Fruit fly (Drosophila melanogaster) whole organism, embryonic: ENCODE data around the gene CG13113.
A peak's percentile ranks its signal among the peaks of the same experiment; 100 is the strongest.

ENCODE experiments used
- Atf3 ChIP-seq: fragments of 200-800 bp; sonication (Bioruptor generic); optimal IDR thresholded peaks from 3 replicates; lab custom pipeline; 2016; ENCODE audit warnings: missing biosample characterization, missing genetic modification characterization
- CG10209 ChIP-seq: fragments of 200-800 bp; sonication (Bioruptor generic); optimal IDR thresholded peaks from 3 replicates; lab custom pipeline; 2017; ENCODE audit warnings: missing biosample characterization, mild to moderate bottlenecking, missing genetic modification characterization, missing genetic modification reagents
- CG1024 ChIP-seq: fragments of 200-800 bp; sonication (Bioruptor generic); IDR thresholded peaks from 2 replicates; pipeline ENCODE4 v1.3.6; 2022; ENCODE audit warnings: missing biosample characterization, missing genetic modification characterization
- CG11093 ChIP-seq: fragments of 200-800 bp; sonication (Bioruptor generic); IDR thresholded peaks from 3 replicates; pipeline ENCODE4 v1.3.6; 2022; ENCODE audit warnings: missing biosample characterization, missing genetic modification characterization
- CG12769 ChIP-seq: fragments of 200-800 bp; sonication (Bioruptor generic); optimal IDR thresholded peaks from 2 replicates; lab custom pipeline; 2019; ENCODE audit warnings: missing biosample characterization, mild to moderate bottlenecking, missing genetic modification characterization, moderate library complexity
- CG13296 ChIP-seq: fragments of 200-800 bp; sonication (Bioruptor generic); optimal IDR thresholded peaks from 3 replicates; lab custom pipeline; 2018; ENCODE audit warnings: missing biosample characterization, mild to moderate bottlenecking, missing genetic modification characterization
- CG13775 ChIP-seq: fragments of 200-800 bp; sonication (Bioruptor generic); optimal IDR thresholded peaks from 3 replicates; lab custom pipeline; 2017; ENCODE audit warnings: missing biosample characterization, mild to moderate bottlenecking, missing genetic modification characterization
- CG14050 ChIP-seq: fragments of 200-800 bp; sonication (Bioruptor generic); IDR thresholded peaks from 3 replicates; pipeline ENCODE4 v1.3.6; 2022; ENCODE audit warnings: missing biosample characterization, missing genetic modification characterization
- CG18599 ChIP-seq: fragments of 200-800 bp; sonication (Bioruptor generic); optimal IDR thresholded peaks from 3 replicates; lab custom pipeline; 2017; ENCODE audit warnings: missing biosample characterization, missing genetic modification characterization, mild to moderate bottlenecking, moderate library complexity, missing genetic modification reagents
- CG2712 ChIP-seq: fragments of 200-800 bp; optimal IDR thresholded peaks from 3 replicates; lab custom pipeline; 2019; ENCODE audit warnings: missing biosample characterization, mild to moderate bottlenecking, missing genetic modification characterization, moderate library complexity
- CG30403 ChIP-seq: fragments of 200-800 bp; sonication (Bioruptor generic); optimal IDR thresholded peaks from 3 replicates; lab custom pipeline; 2016; ENCODE audit warnings: missing biosample characterization, missing genetic modification characterization
- CG33557 ChIP-seq: fragments of 200-800 bp; sonication (Bioruptor generic); optimal IDR thresholded peaks from 2 replicates; lab custom pipeline; 2019; ENCODE audit warnings: missing biosample characterization, mild to moderate bottlenecking, missing genetic modification characterization, moderate library complexity
- CG3726 ChIP-seq: fragments of 200-800 bp; sonication (Bioruptor generic); IDR thresholded peaks from 3 replicates; pipeline ENCODE4, ENCODE4 v1.3.6; 2022; ENCODE audit warnings: missing biosample characterization, missing genetic modification characterization
- CG3847 ChIP-seq: fragments of 200-800 bp; sonication (Bioruptor generic); IDR thresholded peaks from 2 replicates; pipeline ENCODE4 v1.3.6; 2022; ENCODE audit warnings: missing biosample characterization, missing genetic modification characterization
- CG4328 ChIP-seq: fragments of 200-800 bp; sonication (Bioruptor generic); optimal IDR thresholded peaks from 3 replicates; lab custom pipeline; 2017; ENCODE audit warnings: missing biosample characterization, missing genetic modification reagents, missing genetic modification characterization
- CG5180 ChIP-seq: fragments of 200-800 bp; sonication (Bioruptor generic); optimal IDR thresholded peaks from 3 replicates; lab custom pipeline; 2017; ENCODE audit warnings: missing biosample characterization, missing genetic modification characterization, mild to moderate bottlenecking, moderate library complexity, missing genetic modification reagents
- CG5953 ChIP-seq: fragments of 200-800 bp; sonication (Bioruptor generic); IDR thresholded peaks from 2 replicates; pipeline ENCODE4 v1.3.6; 2022; ENCODE audit warnings: missing biosample characterization, missing genetic modification characterization
- CG8359 ChIP-seq: fragments of 200-800 bp; sonication (Bioruptor generic); optimal IDR thresholded peaks from 2 replicates; lab custom pipeline; 2017; ENCODE audit warnings: missing biosample characterization, mild to moderate bottlenecking, missing genetic modification characterization, borderline replicate concordance
- CG9727 ChIP-seq: fragments of 200-800 bp; sonication (Bioruptor generic); optimal IDR thresholded peaks from 3 replicates; lab custom pipeline; 2017; ENCODE audit warnings: missing biosample characterization, mild to moderate bottlenecking, missing genetic modification characterization
- CG9817 ChIP-seq: fragments of 200-800 bp; sonication (Bioruptor generic); optimal IDR thresholded peaks from 2 replicates; lab custom pipeline; 2018; ENCODE audit warnings: missing biosample characterization, mild to moderate bottlenecking, missing genetic modification characterization, moderate library complexity
- CHES-1-like ChIP-seq: fragments of 200-800 bp; sonication (Bioruptor generic); optimal IDR thresholded peaks from 2 replicates; lab custom pipeline; 2016; ENCODE audit warnings: missing biosample characterization, missing genetic modification characterization
- CrebB ChIP-seq: fragments of 200-800 bp; sonication (Bioruptor generic); optimal IDR thresholded peaks from 3 replicates; lab custom pipeline; 2018; ENCODE audit warnings: missing biosample characterization, mild to moderate bottlenecking, missing genetic modification characterization
- Dek ChIP-seq: fragments of 200-800 bp; sonication (Bioruptor generic); optimal IDR thresholded peaks from 3 replicates; lab custom pipeline; 2019; ENCODE audit warnings: missing biosample characterization, mild to moderate bottlenecking, missing genetic modification characterization, moderate library complexity
- Gsc ChIP-seq: fragments of 200-800 bp; sonication (Bioruptor generic); IDR thresholded peaks from 2 replicates; pipeline ENCODE4 v1.3.6; 2022; ENCODE audit warnings: missing biosample characterization, missing genetic modification characterization
- HLH54F ChIP-seq: fragments of 200-800 bp; sonication (Bioruptor generic); optimal IDR thresholded peaks from 3 replicates; lab custom pipeline; 2016; ENCODE audit warnings: missing biosample characterization, missing genetic modification characterization
- Hr39 ChIP-seq: fragments of >200 bp; optimal IDR thresholded peaks from 2 replicates; lab custom pipeline; 2017
- Mad ChIP-seq: fragments of 200-800 bp; sonication (Bioruptor generic); optimal IDR thresholded peaks from 2 replicates; lab custom pipeline; 2016; ENCODE audit warnings: missing biosample characterization, missing genetic modification characterization
- Nf-YA ChIP-seq: fragments of 200-800 bp; sonication (Bioruptor generic); IDR thresholded peaks from 2 replicates; pipeline ENCODE4 v1.3.6; 2022; ENCODE audit warnings: missing biosample characterization, missing genetic modification characterization
- Nf-YC ChIP-seq: fragments of 200-800 bp; optimal IDR thresholded peaks from 3 replicates; lab custom pipeline; 2019; ENCODE audit warnings: missing biosample characterization, mild to moderate bottlenecking, missing genetic modification characterization, moderate library complexity
- NfI ChIP-seq: fragments of 200-800 bp; sonication (Bioruptor generic); optimal IDR thresholded peaks from 3 replicates; lab custom pipeline; 2018; ENCODE audit warnings: missing biosample characterization, mild to moderate bottlenecking, missing genetic modification characterization, moderate library complexity
- Opbp ChIP-seq: fragments of 200-800 bp; sonication (Bioruptor generic); IDR thresholded peaks from 3 replicates; pipeline ENCODE4 v1.3.6; 2022; ENCODE audit warnings: missing biosample characterization, missing genetic modification characterization; ENCODE audit not compliant: partially characterized antibody
- Rfx ChIP-seq: fragments of 200-800 bp; sonication (Bioruptor generic); IDR thresholded peaks from 2 replicates; pipeline ENCODE4 v1.3.6; 2022; ENCODE audit warnings: missing biosample characterization, missing genetic modification characterization
- Scr ChIP-seq: fragments of 200-800 bp; sonication (Bioruptor generic); IDR thresholded peaks from 2 replicates; pipeline ENCODE4 v1.3.6; 2022; ENCODE audit warnings: missing biosample characterization, missing genetic modification characterization; ENCODE audit not compliant: partially characterized antibody
- ap ChIP-seq: fragments of 200-800 bp; sonication (Bioruptor generic); IDR thresholded peaks from 2 replicates; pipeline ENCODE4 v1.3.6; 2022; ENCODE audit warnings: missing biosample characterization, missing genetic modification characterization
- az2 ChIP-seq: fragments of 200-800 bp; sonication (Bioruptor generic); optimal IDR thresholded peaks from 3 replicates; lab custom pipeline; 2016; ENCODE audit warnings: missing biosample characterization, missing genetic modification characterization
- bigmax ChIP-seq: fragments of 200-800 bp; sonication (Bioruptor generic); optimal IDR thresholded peaks from 2 replicates; lab custom pipeline; 2018; ENCODE audit warnings: missing biosample characterization, mild to moderate bottlenecking, missing genetic modification characterization
- caup ChIP-seq: fragments of 200-800 bp; sonication (Bioruptor generic); optimal IDR thresholded peaks from 3 replicates; lab custom pipeline; 2017; ENCODE audit warnings: missing biosample characterization, mild to moderate bottlenecking, missing genetic modification characterization, moderate library complexity; ENCODE audit not compliant: severe bottlenecking
- chn ChIP-seq: fragments of 200-800 bp; sonication (Bioruptor generic); optimal IDR thresholded peaks from 2 replicates; lab custom pipeline; 2016; ENCODE audit warnings: missing biosample characterization, missing genetic modification characterization
- dati ChIP-seq: fragments of 200-800 bp; sonication (Bioruptor generic); IDR thresholded peaks from 2 replicates; pipeline ENCODE4 v1.3.6; 2022; ENCODE audit warnings: missing biosample characterization, missing genetic modification characterization
- ftz-f1 ChIP-seq: fragments of 200-800 bp; sonication (Bioruptor generic); optimal IDR thresholded peaks from 2 replicates; lab custom pipeline; 2016; ENCODE audit warnings: missing biosample characterization, missing genetic modification characterization
- gce ChIP-seq: fragments of 200-800 bp; sonication (Bioruptor generic); IDR thresholded peaks from 3 replicates; pipeline ENCODE4 v1.3.6; 2022; ENCODE audit warnings: missing biosample characterization, missing genetic modification characterization
- gcm2 ChIP-seq: fragments of 200-800 bp; sonication (Bioruptor generic); optimal IDR thresholded peaks from 2 replicates; lab custom pipeline; 2016; ENCODE audit warnings: missing biosample characterization, missing genetic modification characterization
- grau ChIP-seq: fragments of 200-800 bp; optimal IDR thresholded peaks from 3 replicates; lab custom pipeline; 2019; ENCODE audit warnings: missing biosample characterization, mild to moderate bottlenecking, missing genetic modification characterization, moderate library complexity
- ken ChIP-seq: fragments of 200-800 bp; sonication (Bioruptor generic); IDR thresholded peaks from 3 replicates; pipeline ENCODE4 v1.3.6; 2022; ENCODE audit warnings: missing biosample characterization, missing genetic modification characterization
- klu ChIP-seq: fragments of 200-800 bp; sonication (Bioruptor generic); IDR thresholded peaks from 2 replicates; pipeline ENCODE4 v1.3.6; 2022; ENCODE audit warnings: missing biosample characterization, missing genetic modification characterization
- nom ChIP-seq: fragments of 200-800 bp; sonication (Bioruptor generic); optimal IDR thresholded peaks from 2 replicates; lab custom pipeline; 2017; ENCODE audit warnings: missing biosample characterization, missing genetic modification characterization, mild to moderate bottlenecking, moderate library complexity, missing genetic modification reagents
- onecut ChIP-seq: fragments of 200-800 bp; sonication (Bioruptor generic); IDR thresholded peaks from 2 replicates; pipeline ENCODE4 v1.3.6; 2022; ENCODE audit warnings: missing biosample characterization, missing genetic modification characterization
- pita ChIP-seq: fragments of 200-800 bp; sonication (Bioruptor generic); optimal IDR thresholded peaks from 2 replicates; lab custom pipeline; 2017; ENCODE audit warnings: missing biosample characterization, mild to moderate bottlenecking, missing genetic modification characterization
- shn ChIP-seq: fragments of 200-800 bp; sonication (Bioruptor generic); optimal IDR thresholded peaks from 3 replicates; lab custom pipeline; 2016; ENCODE audit warnings: missing biosample characterization, missing genetic modification characterization
- sisA ChIP-seq: fragments of 200-800 bp; sonication (Bioruptor generic); IDR thresholded peaks from 2 replicates; pipeline ENCODE4 v1.3.6; 2022; ENCODE audit warnings: missing biosample characterization, missing genetic modification characterization
- slou ChIP-seq: fragments of 200-800 bp; sonication (Bioruptor generic); optimal IDR thresholded peaks from 3 replicates; lab custom pipeline; 2016; ENCODE audit warnings: missing biosample characterization, missing genetic modification characterization
- ssp ChIP-seq: fragments of 200-800 bp; sonication (Bioruptor generic); IDR thresholded peaks from 2 replicates; pipeline ENCODE4 v1.3.6; 2022; ENCODE audit warnings: missing biosample characterization, missing genetic modification characterization

The CG13113 gene

DNA sequence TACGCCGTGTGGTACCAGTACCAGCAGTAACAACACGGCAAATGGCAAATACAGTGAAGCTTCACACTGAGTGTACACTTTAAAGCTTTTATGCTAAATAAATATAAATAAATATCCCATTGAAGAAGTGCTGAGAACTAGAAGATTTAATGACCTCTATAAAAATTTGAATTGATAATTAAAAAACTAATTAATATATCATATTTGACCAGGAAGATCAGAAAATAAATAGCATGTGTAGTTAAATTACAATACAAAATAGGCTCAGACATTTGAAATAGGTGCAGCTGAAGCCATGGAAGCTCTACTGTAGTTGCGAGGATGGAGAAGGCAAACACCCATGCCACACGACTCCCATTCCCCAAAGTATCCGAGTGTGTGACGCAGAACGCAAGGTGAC is 20.6 kb downstream of the CG13113 start (continued):
- no peak for TF ChIP-seq CG1024 (GFP tag; lab: Robert Waterston, UW)
- TF ChIP-seq nom (GFP tag; lab: Kevin White, UChicago) = no peak
- peak; percentile 68 for TF ChIP-seq CG18599
- TF ChIP-seq Nf-YC (tag; lab: Kevin White, UChicago) = peak; percentile 26
- TF ChIP-seq gce (GFP tag; lab: Robert Waterston, UW) = no peak
- no peak for TF ChIP-seq pita (GFP tag; lab: Kevin White, UChicago)
- peak; percentile 57 for TF ChIP-seq CG9817 (tag; lab: Kevin White, UChicago)
- TF ChIP-seq slou (GFP tag; lab: Kevin White, UChicago) = no peak
- TF ChIP-seq CG2712 = peak; percentile 54
- TF ChIP-seq klu = peak; percentile 10; the same call in 1 of the 2 replicates
- TF ChIP-seq CG11093 (GFP tag; lab: Robert Waterston, UW) = no peak
- TF ChIP-seq ken (GFP tag; lab: Robert Waterston, UW) = no peak
- TF ChIP-seq NfI (GFP tag; lab: Kevin White, UChicago) = peak; percentile 12
- no peak for TF ChIP-seq Atf3 (GFP tag; lab: Kevin White, UChicago)
- peak; percentile 38; the same call in 1 of the 2 replicates for TF ChIP-seq Nf-YA (GFP tag; lab: Robert Waterston, UW)
- TF ChIP-seq ssp = no peak
- TF ChIP-seq ftz-f1 = no peak
- TF ChIP-seq Scr = no peak
- TF ChIP-seq az2 = peak; percentile 8
- TF ChIP-seq Opbp (GFP tag; lab: Robert Waterston, UW) = no peak
- TF ChIP-seq Gsc (GFP tag; lab: Robert Waterston, UW) = no peak
- no peak for TF ChIP-seq HLH54F (GFP tag; lab: Kevin White, UChicago)
- no peak for TF ChIP-seq CG33557 (GFP tag; lab: Kevin White, UChicago)
- TF ChIP-seq CG3847 = 0 out of 2 replicates have a peak, but pooled peaks have one; percentile 18
- peak; percentile 10 for TF ChIP-seq CG4328
- no peak for TF ChIP-seq shn (GFP tag; lab: Kevin White, UChicago)
- TF ChIP-seq CG5180 (GFP tag; lab: Kevin White, UChicago) = peak; percentile 2
- TF ChIP-seq dati (GFP tag; lab: Robert Waterston, UW) = no peak
- no peak for TF ChIP-seq onecut (GFP tag; lab: Robert Waterston, UW)
- peak; percentile 46 for TF ChIP-seq Dek (tag; lab: Kevin White, UChicago)
- peak; percentile 32; the same call in 1 of the 2 replicates for TF ChIP-seq Rfx (GFP tag; lab: Robert Waterston, UW)
- TF ChIP-seq CG14050 = no peak
- TF ChIP-seq CG12769 (tag; lab: Kevin White, UChicago) = no peak
- no peak for TF ChIP-seq CG5953 (GFP tag; lab: Robert Waterston, UW)
- no peak for TF ChIP-seq CHES-1-like
- peak; percentile 31 for TF ChIP-seq CG9727 (GFP tag; lab: Kevin White, UChicago)
- TF ChIP-seq sisA (GFP tag; lab: Robert Waterston, UW) = 0 out of 2 replicates have a peak, but pooled peaks have one; percentile 35
- no peak for TF ChIP-seq CG3726 (GFP tag; lab: Robert Waterston, UW)
- no peak for TF ChIP-seq ap (GFP tag; lab: Robert Waterston, UW)
- TF ChIP-seq CG8359 (GFP tag; lab: Kevin White, UChicago) = no peak
- peak; percentile 49 for TF ChIP-seq CG13296 (GFP tag; lab: Kevin White, UChicago)
- TF ChIP-seq grau = peak; percentile 85
- peak; percentile 50 for TF ChIP-seq CG30403 (GFP tag; lab: Kevin White, UChicago)
- peak; percentile 0 for TF ChIP-seq caup
- TF ChIP-seq chn (GFP tag; lab: Kevin White, UChicago) = no peak
- peak; percentile 13 for TF ChIP-seq CG13775 (GFP tag; lab: Kevin White, UChicago)
- peak; percentile 45 for TF ChIP-seq CG10209 (GFP tag; lab: Kevin White, UChicago)
- no peak for TF ChIP-seq bigmax (GFP tag; lab: Kevin White, UChicago)
- TF ChIP-seq CrebB = no peak
- TF ChIP-seq Mad = no peak
- TF ChIP-seq Hr39 (lab: Kevin White, UChicago) = no peak
- no peak for TF ChIP-seq gcm2 (GFP tag; lab: Kevin White, UChicago)
